Worm (Caenorhabditis elegans): ENCODE data around the gene rpl-38.

ce11 chrV:15466017-15466416 is 45.9 kb upstream of the rpl-38 start:
- no peak for TF ChIP-seq fkh-4 (tag; optimal IDR thresholded peaks at IDR 0.05; ENCODE audit: borderline replicate concordance)
- TF ChIP-seq nhr-77 (tag; optimal IDR thresholded peaks at IDR 0.05), result no peak
- no peak for TF ChIP-seq mep-1 (tag; optimal IDR thresholded peaks at IDR 0.05)
- no peak for TF ChIP-seq mab-9 (GFP tag; IDR thresholded peaks at IDR 0.05)
- TF ChIP-seq ceh-82 (tag; optimal IDR thresholded peaks at IDR 0.05), result no peak
- TF ChIP-seq lsy-2 (tag; optimal IDR thresholded peaks at IDR 0.05), result no peak
- no peak for TF ChIP-seq ama-1 (optimal IDR thresholded peaks at IDR 0.05)

All from whole organism, L1 larva.